Worm (Caenorhabditis elegans) whole organism, L4 larva: ENCODE measurements around the gene R31.2.

ENCODE experiments used
- Y75B8A.6 ChIP-seq: fragments of 200-800 bp; sonication (Bioruptor generic); IDR thresholded peaks from 2 replicates; pipeline ENCODE4 v1.3.6; 2022; ENCODE audit warnings: missing genetic modification reagents, missing genetic modification characterization, missing compliant biosample characterization
- egl-27 ChIP-seq: sonication (generic microtip); optimal IDR thresholded peaks from 3 replicates; lab custom pipeline; 2017; ENCODE audit warnings: missing biosample characterization, missing genetic modification reagents, missing genetic modification characterization
- gei-8 ChIP-seq: fragments of 200-800 bp; sonication (Bioruptor generic); optimal IDR thresholded peaks from 2 replicates; lab custom pipeline; 2018; ENCODE audit warnings: mild to moderate bottlenecking, missing genetic modification characterization, missing compliant biosample characterization
- hmg-1.1 ChIP-seq: fragments of 200-800 bp; sonication (Bioruptor generic); IDR thresholded peaks from 2 replicates; pipeline ENCODE4 v1.3.6; 2022; ENCODE audit warnings: missing genetic modification reagents, missing genetic modification characterization, missing compliant biosample characterization
- mes-2 ChIP-seq: sonication (generic microtip); optimal IDR thresholded peaks from 2 replicates; lab custom pipeline; 2016; ENCODE audit warnings: missing genotype, mild to moderate bottlenecking, missing genetic modification characterization, missing compliant biosample characterization; ENCODE audit not compliant: poor library complexity, severe bottlenecking
- nhr-11 ChIP-seq: fragments of 150-350 bp; optimal IDR thresholded peaks from 2 replicates; lab custom pipeline; 2014; ENCODE audit warnings: missing biosample characterization, missing genetic modification characterization
- nhr-25 ChIP-seq: sonication (generic microtip); optimal IDR thresholded peaks from 2 replicates; lab custom pipeline; 2017; ENCODE audit warnings: missing genetic modification characterization, mild to moderate bottlenecking, missing compliant biosample characterization, antibody characterized with exemption, moderate library complexity, borderline replicate concordance; ENCODE audit not compliant: insufficient read depth
- nhr-76 ChIP-seq: fragments of 150-350 bp; optimal IDR thresholded peaks from 2 replicates; lab custom pipeline; 2014; ENCODE audit warnings: missing biosample characterization, missing genetic modification characterization
- skn-1 ChIP-seq: fragments of 150-350 bp; optimal IDR thresholded peaks from 2 replicates; lab custom pipeline; 2014; ENCODE audit warnings: missing biosample characterization, missing genetic modification characterization
- spr-3 ChIP-seq: fragments of 200-800 bp; sonication (Bioruptor generic); optimal IDR thresholded peaks from 2 replicates; lab custom pipeline; 2018; ENCODE audit warnings: mild to moderate bottlenecking, missing genetic modification characterization, missing compliant biosample characterization
- tag-97 ChIP-seq: fragments of 200-800 bp; sonication (Bioruptor generic); IDR thresholded peaks from 2 replicates; pipeline ENCODE4 v1.3.6; 2022; ENCODE audit warnings: missing genetic modification characterization, missing compliant biosample characterization
- unc-130 ChIP-seq: sonication (generic microtip); optimal IDR thresholded peaks from 2 replicates; lab custom pipeline; 2016; ENCODE audit warnings: missing genetic modification reagents, missing genetic modification characterization, missing compliant biosample characterization
- unc-62 ChIP-seq, 3 experiments: fragments of 150-350 bp in 1 of 3; sonication (generic microtip); optimal IDR thresholded peaks in 2 of 3; peaks in 1 of 3; 1 replicate in 1 of 3; 2 replicates in 2 of 3; lab custom pipeline; 2014 to 2017; ENCODE audit warnings: missing biosample characterization in 3 of 3, missing genetic modification characterization in 3 of 3, missing genetic modification reagents in 3 of 3, missing genotype in 1 of 3

DNA sequence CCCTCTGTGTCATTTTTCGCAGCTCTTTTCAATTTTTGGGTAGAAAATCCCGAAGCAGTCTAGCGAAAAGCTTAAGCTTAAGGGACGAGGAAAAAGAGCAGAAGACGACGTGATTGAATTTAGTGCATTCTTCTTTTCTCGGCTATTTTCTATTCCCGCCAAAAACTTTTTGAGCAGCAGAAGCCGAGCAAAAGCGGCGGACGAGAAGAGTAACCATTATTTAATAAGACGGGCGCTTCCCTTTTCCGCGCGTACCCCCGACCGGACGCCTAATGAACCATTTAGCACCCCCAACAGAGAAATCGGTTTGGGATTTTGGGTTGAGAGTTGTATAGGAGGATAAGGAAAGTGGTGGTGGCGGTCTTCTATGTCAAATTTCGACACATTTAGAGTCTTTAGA is 36.2 kb downstream of the R31.2 start:
- TF ChIP-seq nhr-11 (tag; lab: Kevin White, UChicago) (no peak), nhr-25 (tag; lab: Kevin White, UChicago) (no peak), mes-2 (tag; lab: Kevin White, UChicago) (no peak), unc-62 (GFP tag; optimal IDR thresholded peaks at IDR 0.05 in 1 of 2; lab: Kevin White, UChicago) (no peak), unc-62 (tag; optimal IDR thresholded peaks at IDR 0.05; lab: Kevin White, UChicago) (no peak), unc-130 (no peak), hmg-1.1 (no peak), Y75B8A.6 (GFP tag; lab: Robert Waterston, UW) (no peak), tag-97 (no peak), nhr-76 (no peak), skn-1 (tag; lab: Kevin White, UChicago) (no peak), gei-8 (no peak), spr-3 (GFP tag; lab: Kevin White, UChicago) (no peak), egl-27 (tag; lab: Kevin White, UChicago) (no peak)
